Worm (Caenorhabditis elegans): ENCODE data around the gene ZK945.4.

DNA sequence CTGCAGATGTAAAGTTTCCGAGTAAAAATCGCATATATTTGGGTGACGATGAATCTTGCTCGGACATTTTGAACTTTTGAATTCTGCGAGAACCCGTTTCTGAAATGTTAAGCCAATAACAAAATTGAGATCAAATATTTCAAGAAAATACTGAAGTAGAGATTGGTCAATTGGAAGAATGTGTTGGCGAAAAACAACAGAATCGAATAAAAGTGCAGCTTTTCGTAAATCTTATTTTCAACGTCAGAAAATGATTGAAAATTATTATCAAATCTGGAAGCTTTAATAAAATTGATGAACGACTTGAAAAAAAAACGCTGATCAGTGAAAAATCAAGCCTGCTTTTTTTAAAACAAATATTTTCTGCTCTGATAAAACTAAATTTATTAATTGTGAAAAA lies 21.9 kb upstream of the ZK945.4 start, which contains the start of gene F27E5.8:
- TF ChIP-seq hlh-13 (GFP tag; optimal IDR thresholded peaks at IDR 0.05) (no peak), ceh-2 (tag; optimal IDR thresholded peaks at IDR 0.05) (no peak), pax-1 (tag; optimal IDR thresholded peaks at IDR 0.05) (no peak), hlh-8 (tag; optimal IDR thresholded peaks at IDR 0.05) (no peak), fax-1 (tag; optimal IDR thresholded peaks at IDR 0.05) (no peak), ceh-48 (tag; optimal IDR thresholded peaks at IDR 0.05) (no peak), ceh-19 (GFP tag; optimal IDR thresholded peaks at IDR 0.05) (no peak), F13H6.1 (tag; optimal IDR thresholded peaks at IDR 0.05) (no peak), pag-3 (tag; optimal IDR thresholded peaks at IDR 0.05; ENCODE audit: borderline replicate concordance) (no peak)
